Worm (Caenorhabditis elegans) whole organism, L1 larva: ENCODE measurements around the gene sdz-38.
A peak's percentile ranks its signal among the peaks of the same experiment; 100 is the strongest.

Source experiments
- C04F5.9 ChIP-seq: sonication (generic microtip); optimal IDR thresholded peaks from 2 replicates; lab custom pipeline; 2016; ENCODE audit warnings: missing genetic modification characterization, missing compliant biosample characterization
- F16B12.6 ChIP-seq: fragments of 150-350 bp; optimal IDR thresholded peaks from 2 replicates; lab custom pipeline; 2014; ENCODE audit warnings: missing biosample characterization, missing genetic modification characterization
- aha-1 ChIP-seq: fragments of 150-350 bp; optimal IDR thresholded peaks from 2 replicates; lab custom pipeline; 2014; ENCODE audit warnings: missing biosample characterization, missing genetic modification characterization
- alr-1 ChIP-seq: fragments of 200-800 bp; sonication (Bioruptor generic); optimal IDR thresholded peaks from 2 replicates; lab custom pipeline; 2018; ENCODE audit warnings: borderline replicate concordance, mild to moderate bottlenecking, missing genetic modification characterization, missing compliant biosample characterization
- ama-1 ChIP-seq: fragments of 150-350 bp; optimal IDR thresholded peaks from 2 replicates; lab custom pipeline; 2014
- blmp-1 ChIP-seq: fragments of 150-350 bp; optimal IDR thresholded peaks from 2 replicates; lab custom pipeline; 2014; ENCODE audit warnings: missing biosample characterization, missing genetic modification characterization
- ceh-8 ChIP-seq: fragments of 200-800 bp; sonication (Bioruptor generic); optimal IDR thresholded peaks from 2 replicates; lab custom pipeline; 2018; ENCODE audit warnings: mild to moderate bottlenecking, missing genetic modification characterization, moderate library complexity, missing compliant biosample characterization
- ceh-88 ChIP-seq: fragments of 200-800 bp; sonication (Bioruptor generic); IDR thresholded peaks from 2 replicates; pipeline ENCODE4 v1.3.6; 2022; ENCODE audit warnings: missing genetic modification characterization, missing compliant biosample characterization
- ceh-90 ChIP-seq: sonication (generic microtip); optimal IDR thresholded peaks from 2 replicates; lab custom pipeline; 2016; ENCODE audit warnings: missing genetic modification characterization, missing compliant biosample characterization
- dsc-1 ChIP-seq: sonication (generic microtip); optimal IDR thresholded peaks from 2 replicates; lab custom pipeline; 2016; ENCODE audit warnings: mild to moderate bottlenecking, missing genetic modification characterization, missing compliant biosample characterization
- efl-1 ChIP-seq, 4 experiments: fragments of 150-350 bp; optimal IDR thresholded peaks in 3 of 4; peaks in 1 of 4; 1 replicate in 1 of 4; 2 replicates in 3 of 4; lab custom pipeline; 2014; ENCODE audit warnings: missing biosample characterization in 2 of 4, missing genetic modification characterization in 2 of 4, missing genetic modification reagents in 2 of 4
- efl-3 ChIP-seq: fragments of 200-800 bp; sonication (Bioruptor generic); optimal IDR thresholded peaks from 2 replicates; lab custom pipeline; 2018; ENCODE audit warnings: mild to moderate bottlenecking, missing genetic modification characterization, missing compliant biosample characterization
- elt-2 ChIP-seq: sonication (generic microtip); optimal IDR thresholded peaks from 2 replicates; lab custom pipeline; 2016; ENCODE audit warnings: missing genetic modification characterization, mild to moderate bottlenecking, inconsistent platforms, missing compliant biosample characterization, missing genetic modification reagents
- elt-3 ChIP-seq, 6 experiments: fragments of 150-350 bp in 1 of 6; sonication (generic microtip); optimal IDR thresholded peaks; 2 replicates each; lab custom pipeline; 2017 to 2018; ENCODE audit warnings: missing biosample characterization in 6 of 6, missing genetic modification characterization in 6 of 6, inconsistent platforms in 1 of 6
- fkh-10 ChIP-seq: sonication (generic microtip); optimal IDR thresholded peaks from 2 replicates; lab custom pipeline; 2017; ENCODE audit warnings: missing biosample characterization, missing genetic modification reagents, missing genetic modification characterization
- fkh-4 ChIP-seq: sonication (generic microtip); optimal IDR thresholded peaks from 2 replicates; lab custom pipeline; 2016; ENCODE audit warnings: missing compliant biosample characterization, missing genetic modification characterization, borderline replicate concordance
- grh-1 ChIP-seq: fragments of 200-800 bp; sonication (Bioruptor generic); IDR thresholded peaks from 2 replicates; pipeline ENCODE4 v1.3.6; 2022; ENCODE audit warnings: missing genetic modification reagents, missing genetic modification characterization, missing compliant biosample characterization
- hlh-4 ChIP-seq: sonication (generic microtip); optimal IDR thresholded peaks from 2 replicates; lab custom pipeline; 2016; ENCODE audit warnings: mild to moderate bottlenecking, missing genetic modification characterization, missing compliant biosample characterization
- jun-1 ChIP-seq: fragments of 150-350 bp; optimal IDR thresholded peaks from 2 replicates; lab custom pipeline; 2014; ENCODE audit warnings: missing biosample characterization, missing genetic modification reagents, missing genetic modification characterization
- lin-35 ChIP-seq, 2 experiments: fragments of 150-350 bp; optimal IDR thresholded peaks; 2 replicates each; lab custom pipeline; 2014; ENCODE audit warnings: missing biosample characterization in 2 of 2, missing genetic modification characterization in 2 of 2, missing genetic modification reagents in 2 of 2
- lir-3 ChIP-seq: sonication (generic microtip); optimal IDR thresholded peaks from 2 replicates; lab custom pipeline; 2016; ENCODE audit warnings: mild to moderate bottlenecking, missing genetic modification characterization, moderate library complexity, missing compliant biosample characterization; ENCODE audit not compliant: poor library complexity
- mdl-1 ChIP-seq, 2 experiments: fragments of 150-350 bp; optimal IDR thresholded peaks; 2 replicates each; lab custom pipeline; 2014 to 2017; ENCODE audit warnings: missing biosample characterization in 2 of 2, missing genetic modification characterization in 2 of 2, inconsistent platforms in 1 of 2
- mep-1 ChIP-seq: fragments of 150-350 bp; optimal IDR thresholded peaks from 2 replicates; lab custom pipeline; 2014; ENCODE audit warnings: missing biosample characterization, missing genetic modification characterization
- nhr-11 ChIP-seq: fragments of 150-350 bp; optimal IDR thresholded peaks from 2 replicates; lab custom pipeline; 2014; ENCODE audit warnings: missing biosample characterization, missing genetic modification characterization
- nhr-12 ChIP-seq: sonication (generic microtip); optimal IDR thresholded peaks from 2 replicates; lab custom pipeline; 2017; ENCODE audit warnings: missing biosample characterization, missing genetic modification characterization
- nhr-237 ChIP-seq: fragments of 150-350 bp; optimal IDR thresholded peaks from 2 replicates; lab custom pipeline; 2014; ENCODE audit warnings: missing biosample characterization, missing genetic modification characterization
- nhr-28 ChIP-seq: fragments of 150-350 bp; optimal IDR thresholded peaks from 2 replicates; lab custom pipeline; 2014; ENCODE audit warnings: missing biosample characterization, missing genetic modification characterization
- nhr-77 ChIP-seq: fragments of 150-350 bp; optimal IDR thresholded peaks from 2 replicates; lab custom pipeline; 2014; ENCODE audit warnings: missing biosample characterization, missing genetic modification characterization
- nhr-84 ChIP-seq: sonication (generic microtip); optimal IDR thresholded peaks from 2 replicates; lab custom pipeline; 2017; ENCODE audit warnings: missing biosample characterization, missing genetic modification characterization
- nhr-90 ChIP-seq: sonication (generic microtip); optimal IDR thresholded peaks from 2 replicates; lab custom pipeline; 2016; ENCODE audit warnings: mild to moderate bottlenecking, missing genetic modification characterization, missing compliant biosample characterization; ENCODE audit not compliant: poor library complexity
- pag-3 ChIP-seq: sonication (generic microtip); optimal IDR thresholded peaks from 2 replicates; lab custom pipeline; 2017; ENCODE audit warnings: missing genetic modification characterization, mild to moderate bottlenecking, missing compliant biosample characterization, antibody characterized with exemption, borderline replicate concordance; ENCODE audit not compliant: insufficient read depth
- pqm-1 ChIP-seq: sonication (generic microtip); optimal IDR thresholded peaks from 3 replicates; lab custom pipeline; 2017; ENCODE audit warnings: missing biosample characterization, missing genetic modification characterization
- rnt-1 ChIP-seq: sonication (generic microtip); optimal IDR thresholded peaks from 2 replicates; lab custom pipeline; 2016; ENCODE audit warnings: mild to moderate bottlenecking, missing genetic modification characterization, moderate library complexity, missing compliant biosample characterization
- skn-1 ChIP-seq: fragments of 150-350 bp; optimal IDR thresholded peaks from 2 replicates; lab custom pipeline; 2014; ENCODE audit warnings: missing biosample characterization, missing genetic modification characterization
- snpc-4 ChIP-seq: fragments of 150-350 bp; optimal IDR thresholded peaks from 2 replicates; lab custom pipeline; 2014; ENCODE audit warnings: missing biosample characterization, missing genetic modification characterization
- snu-23 ChIP-seq: sonication (generic microtip); optimal IDR thresholded peaks from 2 replicates; lab custom pipeline; 2016; ENCODE audit warnings: missing genetic modification characterization, missing compliant biosample characterization
- sup-37 ChIP-seq: fragments of 200-800 bp; sonication (Bioruptor generic); optimal IDR thresholded peaks from 2 replicates; lab custom pipeline; 2018; ENCODE audit warnings: mild to moderate bottlenecking, missing genetic modification characterization, missing compliant biosample characterization
- tbx-2 ChIP-seq: sonication (generic microtip); optimal IDR thresholded peaks from 2 replicates; lab custom pipeline; 2016; ENCODE audit warnings: missing genetic modification characterization, missing compliant biosample characterization
- tlp-1 ChIP-seq: fragments of 150-350 bp; optimal IDR thresholded peaks from 2 replicates; lab custom pipeline; 2014; ENCODE audit warnings: missing biosample characterization, missing genetic modification characterization
- unc-130 ChIP-seq: fragments of 150-350 bp; optimal IDR thresholded peaks from 2 replicates; lab custom pipeline; 2017; ENCODE audit warnings: missing biosample characterization, missing genetic modification characterization, inconsistent platforms
- unc-30 ChIP-seq: sonication (generic microtip); optimal IDR thresholded peaks from 2 replicates; lab custom pipeline; 2017; ENCODE audit warnings: missing biosample characterization, missing genetic modification characterization
- unc-86 ChIP-seq: sonication (generic microtip); optimal IDR thresholded peaks from 2 replicates; lab custom pipeline; 2016; ENCODE audit warnings: missing genetic modification characterization, missing compliant biosample characterization
- unc-98 ChIP-seq: fragments of 200-800 bp; sonication (Bioruptor generic); IDR thresholded peaks from 2 replicates; pipeline ENCODE4 v1.3.6; 2022; ENCODE audit warnings: missing genetic modification characterization, missing compliant biosample characterization
- vab-15 ChIP-seq: sonication (generic microtip); optimal IDR thresholded peaks from 2 replicates; lab custom pipeline; 2017; ENCODE audit warnings: missing genotype, mild to moderate bottlenecking, missing genetic modification characterization, missing compliant biosample characterization
- xbp-1 ChIP-seq: sonication (generic microtip); optimal IDR thresholded peaks from 2 replicates; lab custom pipeline; 2016; ENCODE audit warnings: missing genetic modification characterization, missing compliant biosample characterization
- zag-1 ChIP-seq: fragments of 150-350 bp; optimal IDR thresholded peaks from 2 replicates; lab custom pipeline; 2014; ENCODE audit warnings: missing biosample characterization, missing genetic modification characterization
- ztf-11 ChIP-seq, 2 experiments: sonication (generic microtip); optimal IDR thresholded peaks; 2 replicates each; lab custom pipeline; 2016 to 2017; ENCODE audit warnings: missing genetic modification characterization in 2 of 2, missing biosample characterization in 1 of 2, missing compliant biosample characterization in 1 of 2
- ztf-4 ChIP-seq: fragments of 150-350 bp; optimal IDR thresholded peaks from 2 replicates; lab custom pipeline; 2014; ENCODE audit warnings: missing biosample characterization, missing genetic modification characterization

Gene sdz-38

ce11 chrII:9931012-9931411 lies 50.6 kb downstream of the sdz-38 start (continued):
- TF ChIP-seq unc-30: no peak
- TF ChIP-seq unc-86: peak; percentile 51
- no peak for TF ChIP-seq nhr-28 (tag; lab: Kevin White, UChicago)
- no peak for TF ChIP-seq aha-1 (tag; lab: Kevin White, UChicago)
- TF ChIP-seq jun-1 (tag; lab: Kevin White, UChicago): peak; percentile 18
- TF ChIP-seq sup-37 (GFP tag; lab: Kevin White, UChicago): no peak
- TF ChIP-seq nhr-77 (tag; lab: Kevin White, UChicago): peak; percentile 6
- no peak for TF ChIP-seq snpc-4
- peak; percentile 68 for TF ChIP-seq ceh-90 (tag; lab: Kevin White, UChicago)
- no peak for TF ChIP-seq nhr-237 (tag; lab: Kevin White, UChicago)
- no peak; the same call in 1 of the 2 replicates for TF ChIP-seq ceh-88 (GFP tag; lab: Robert Waterston, UW)
- TF ChIP-seq unc-98 (GFP tag; lab: Robert Waterston, UW): peak; percentile 55; the same call in 1 of the 2 replicates
- peak; percentile 60 to 70 for TF ChIP-seq efl-1 (optimal IDR thresholded peaks at IDR 0.05; lab: Kevin White, UChicago)
- peak; percentile 39 to 95 for TF ChIP-seq efl-1 (GFP tag; optimal IDR thresholded peaks at IDR 0.05 in 1 of 2; lab: Kevin White, UChicago)
- peak; percentile 9 for TF ChIP-seq C04F5.9 (tag; lab: Kevin White, UChicago)
- TF ChIP-seq grh-1: no peak
- no peak for TF ChIP-seq vab-15 (tag; lab: Kevin White, UChicago)
- TF ChIP-seq elt-3 (tag; optimal IDR thresholded peaks at IDR 0.05; lab: Kevin White, UChicago): no peak
- TF ChIP-seq efl-3 (GFP tag; lab: Kevin White, UChicago): no peak
- no peak for TF ChIP-seq nhr-84
- TF ChIP-seq tbx-2: peak; percentile 68
- no peak for TF ChIP-seq elt-2 (tag; lab: Kevin White, UChicago)
- peak; percentile 84 for TF ChIP-seq rnt-1 (tag; lab: Kevin White, UChicago)
- TF ChIP-seq blmp-1 (tag; lab: Kevin White, UChicago): no peak
- TF ChIP-seq tlp-1: no peak
- TF ChIP-seq fkh-4 (tag; lab: Kevin White, UChicago): no peak
- TF ChIP-seq ceh-8 (GFP tag; lab: Kevin White, UChicago): no peak
- no peak for TF ChIP-seq nhr-12
- TF ChIP-seq fkh-10 (GFP tag; lab: Kevin White, UChicago): no peak
- no peak for TF ChIP-seq pag-3 (tag; lab: Kevin White, UChicago)
- TF ChIP-seq ztf-4: no peak
- peak; percentile 59 for TF ChIP-seq snu-23 (GFP tag; lab: Kevin White, UChicago)
- no peak for TF ChIP-seq ama-1 (lab: Kevin White, UChicago)
- TF ChIP-seq lin-35 (GFP tag; optimal IDR thresholded peaks at IDR 0.05; lab: Kevin White, UChicago): peak; percentile 33 to 41
- no peak for TF ChIP-seq F16B12.6 (tag; lab: Kevin White, UChicago)
- no peak for TF ChIP-seq alr-1
- peak in 1 of 2 experiments; percentile 1 for TF ChIP-seq mdl-1 (tag; optimal IDR thresholded peaks at IDR 0.05; lab: Kevin White, UChicago)
- TF ChIP-seq skn-1: no peak
- TF ChIP-seq nhr-90: no peak
- no peak for TF ChIP-seq pqm-1 (tag; lab: Kevin White, UChicago)
- TF ChIP-seq nhr-11 (tag; lab: Kevin White, UChicago): peak; percentile 23
- TF ChIP-seq unc-130: no peak
- peak; percentile 35 for TF ChIP-seq dsc-1 (tag; lab: Kevin White, UChicago)
- peak; percentile 78 for TF ChIP-seq lir-3 (tag; lab: Kevin White, UChicago)
- no peak for TF ChIP-seq zag-1
- peak in 1 of 2 experiments; percentile 65 for TF ChIP-seq ztf-11 (tag; optimal IDR thresholded peaks at IDR 0.05; lab: Kevin White, UChicago)
- peak; percentile 36 for TF ChIP-seq xbp-1 (tag; lab: Kevin White, UChicago)
- no peak for TF ChIP-seq mep-1 (tag; lab: Kevin White, UChicago)
- no peak for TF ChIP-seq hlh-4 (tag; lab: Kevin White, UChicago)
- TF ChIP-seq, all 84 proteins: peak for 34
